Worm (Caenorhabditis elegans) whole organism, L3 larva: ENCODE data around the gene phdh-1.

Source experiments
- R02D3.7 ChIP-seq: fragments of 150-350 bp; optimal IDR thresholded peaks from 2 replicates; lab custom pipeline; 2014; ENCODE audit warnings: missing biosample characterization, missing genetic modification characterization
- ZK546.5 ChIP-seq: sonication (generic microtip); optimal IDR thresholded peaks from 2 replicates; lab custom pipeline; 2017; ENCODE audit warnings: missing biosample characterization, missing genetic modification characterization
- aly-2 ChIP-seq: fragments of 150-350 bp; optimal IDR thresholded peaks from 2 replicates; lab custom pipeline; 2014; ENCODE audit warnings: missing biosample characterization, missing genetic modification characterization
- ama-1 ChIP-seq: fragments of 150-350 bp; optimal IDR thresholded peaks from 2 replicates; lab custom pipeline; 2018
- ceh-28 ChIP-seq: fragments of 150-350 bp; optimal IDR thresholded peaks from 2 replicates; lab custom pipeline; 2014; ENCODE audit warnings: missing biosample characterization, missing genetic modification reagents, missing genetic modification characterization
- ceh-82 ChIP-seq: fragments of 150-350 bp; optimal IDR thresholded peaks from 2 replicates; lab custom pipeline; 2014; ENCODE audit warnings: missing biosample characterization, missing genetic modification characterization
- ceh-9 ChIP-seq: sonication (generic microtip); optimal IDR thresholded peaks from 2 replicates; lab custom pipeline; 2018; ENCODE audit warnings: missing biosample characterization, missing genetic modification characterization
- egl-27 ChIP-seq: sonication (generic microtip); optimal IDR thresholded peaks from 4 replicates; lab custom pipeline; 2017; ENCODE audit warnings: missing biosample characterization, missing genetic modification reagents, missing genetic modification characterization
- egl-5 ChIP-seq: fragments of 150-350 bp; optimal IDR thresholded peaks from 2 replicates; lab custom pipeline; 2017; ENCODE audit warnings: missing biosample characterization, missing genetic modification reagents, missing genetic modification characterization, inconsistent platforms
- elt-1 ChIP-seq: fragments of 150-350 bp; optimal IDR thresholded peaks from 2 replicates; lab custom pipeline; 2014; ENCODE audit warnings: missing biosample characterization, missing genetic modification characterization
- elt-2 ChIP-seq: sonication (generic microtip); optimal IDR thresholded peaks from 2 replicates; lab custom pipeline; 2016; ENCODE audit warnings: missing genetic modification reagents, mild to moderate bottlenecking, missing genetic modification characterization, missing compliant biosample characterization
- eor-1 ChIP-seq, 2 experiments: fragments of 150-350 bp; optimal IDR thresholded peaks; 2 replicates each; lab custom pipeline; 2014 to 2018; ENCODE audit warnings: missing biosample characterization in 2 of 2, missing genetic modification characterization in 2 of 2
- fkh-10 ChIP-seq: sonication (generic microtip); optimal IDR thresholded peaks from 2 replicates; lab custom pipeline; 2017; ENCODE audit warnings: missing biosample characterization, missing genetic modification reagents, missing genetic modification characterization
- fkh-2 ChIP-seq: fragments of 150-350 bp; optimal IDR thresholded peaks from 2 replicates; lab custom pipeline; 2014; ENCODE audit warnings: missing biosample characterization, missing genetic modification reagents, missing genetic modification characterization
- hmg-11 ChIP-seq: sonication (generic microtip); optimal IDR thresholded peaks from 2 replicates; lab custom pipeline; 2016; ENCODE audit warnings: missing genetic modification characterization, missing compliant biosample characterization
- jun-1 ChIP-seq: fragments of 150-350 bp; optimal IDR thresholded peaks from 2 replicates; lab custom pipeline; 2014; ENCODE audit warnings: missing biosample characterization, missing genetic modification reagents, missing genetic modification characterization
- lsy-12 ChIP-seq: sonication (generic microtip); optimal IDR thresholded peaks from 2 replicates; lab custom pipeline; 2016; ENCODE audit warnings: mild to moderate bottlenecking, missing genetic modification characterization, missing compliant biosample characterization
- mdl-1 ChIP-seq: fragments of 150-350 bp; optimal IDR thresholded peaks from 2 replicates; lab custom pipeline; 2014; ENCODE audit warnings: missing biosample characterization, missing genetic modification characterization
- mml-1 ChIP-seq: fragments of 150-350 bp; sonication (generic microtip); optimal IDR thresholded peaks from 3 replicates; lab custom pipeline; 2014; ENCODE audit warnings: missing biosample characterization, missing genetic modification characterization
- nhr-12 ChIP-seq: fragments of 150-350 bp; optimal IDR thresholded peaks from 2 replicates; lab custom pipeline; 2014; ENCODE audit warnings: missing biosample characterization, missing genetic modification characterization
- nhr-23 ChIP-seq: fragments of 150-350 bp; optimal IDR thresholded peaks from 2 replicates; lab custom pipeline; 2014; ENCODE audit warnings: missing biosample characterization, missing genetic modification reagents, missing genetic modification characterization
- nhr-25 ChIP-seq: sonication (generic microtip); optimal IDR thresholded peaks from 2 replicates; lab custom pipeline; 2017; ENCODE audit warnings: missing biosample characterization, missing genetic modification characterization
- nhr-43 ChIP-seq: sonication (generic microtip); optimal IDR thresholded peaks from 2 replicates; lab custom pipeline; 2016; ENCODE audit warnings: mild to moderate bottlenecking, missing genetic modification characterization, missing compliant biosample characterization; ENCODE audit not compliant: poor library complexity, severe bottlenecking
- nhr-67 ChIP-seq: fragments of 150-350 bp; optimal IDR thresholded peaks from 2 replicates; lab custom pipeline; 2014; ENCODE audit warnings: missing biosample characterization, missing genetic modification characterization
- nhr-77 ChIP-seq: fragments of 150-350 bp; optimal IDR thresholded peaks from 2 replicates; lab custom pipeline; 2014; ENCODE audit warnings: missing biosample characterization, missing genetic modification characterization
- pha-4 ChIP-seq: fragments of 150-350 bp; optimal IDR thresholded peaks from 2 replicates; lab custom pipeline; 2014; ENCODE audit warnings: missing biosample characterization, missing genetic modification reagents, missing genetic modification characterization
- pqm-1 ChIP-seq: fragments of 150-350 bp; optimal IDR thresholded peaks from 2 replicates; lab custom pipeline; 2017; ENCODE audit warnings: missing biosample characterization, missing genetic modification characterization, inconsistent platforms
- sea-2 ChIP-seq: fragments of 150-350 bp; sonication (generic microtip); optimal IDR thresholded peaks from 4 replicates; lab custom pipeline; 2014; ENCODE audit warnings: missing biosample characterization, missing genetic modification reagents, missing genetic modification characterization
- skn-1 ChIP-seq: fragments of 150-350 bp; optimal IDR thresholded peaks from 2 replicates; lab custom pipeline; 2014; ENCODE audit warnings: missing biosample characterization, missing genetic modification characterization
- snpc-4 ChIP-seq: fragments of 150-350 bp; optimal IDR thresholded peaks from 2 replicates; lab custom pipeline; 2014; ENCODE audit warnings: missing biosample characterization, missing genetic modification characterization
- tbx-2 ChIP-seq: sonication (generic microtip); optimal IDR thresholded peaks from 2 replicates; lab custom pipeline; 2016; ENCODE audit warnings: mild to moderate bottlenecking, missing genetic modification characterization, missing compliant biosample characterization
- unc-39 ChIP-seq: sonication (generic microtip); optimal IDR thresholded peaks from 4 replicates; lab custom pipeline; 2017; ENCODE audit warnings: missing biosample characterization, missing genetic modification characterization
- unc-62 ChIP-seq: fragments of 150-350 bp; sonication (generic microtip); optimal IDR thresholded peaks from 4 replicates; lab custom pipeline; 2014; ENCODE audit warnings: missing biosample characterization, missing genetic modification reagents, missing genetic modification characterization
- ztf-11 ChIP-seq: fragments of 150-350 bp; optimal IDR thresholded peaks from 2 replicates; lab custom pipeline; 2014; ENCODE audit warnings: missing biosample characterization, missing genetic modification characterization
- ztf-4 ChIP-seq: fragments of 150-350 bp; optimal IDR thresholded peaks from 2 replicates; lab custom pipeline; 2014; ENCODE audit warnings: missing biosample characterization, missing genetic modification characterization

phdh-1 gene

DNA sequence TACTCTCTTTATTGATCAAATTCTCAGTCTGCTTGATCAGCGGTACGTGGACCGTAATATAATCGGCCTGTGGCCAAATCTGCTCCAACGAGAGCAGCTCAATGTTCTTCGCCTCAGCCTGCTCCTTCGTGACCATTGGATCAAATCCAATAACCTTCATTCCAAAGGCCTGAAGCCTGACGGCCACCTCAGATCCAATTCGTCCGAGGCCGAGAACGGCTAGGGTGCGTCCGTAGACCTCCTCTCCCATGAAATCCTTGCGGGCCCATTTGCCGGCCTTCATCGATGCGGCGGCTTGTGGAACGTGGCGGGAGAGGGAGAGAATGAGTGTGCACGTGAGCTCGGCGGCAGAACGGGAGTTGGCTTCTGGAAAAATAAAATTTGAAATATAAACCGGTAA, 816 bp downstream of the phdh-1 start:
- TF ChIP-seq mdl-1 (no peak), aly-2 (tag; lab: Kevin White, UChicago) (no peak), ztf-4 (no peak), ceh-28 (tag; lab: Kevin White, UChicago) (no peak), ceh-82 (no peak), ama-1 (peak; percentile 27), fkh-10 (GFP tag; lab: Kevin White, UChicago) (no peak), eor-1 (tag; optimal IDR thresholded peaks at IDR 0.05; lab: Kevin White, UChicago) (no peak)

ce11 chrII:13636596-13636995, 1.7 kb downstream of the phdh-1 start:
- no peak for TF ChIP-seq ceh-9 (tag; lab: Kevin White, UChicago)
- TF ChIP-seq egl-5: no peak
- TF ChIP-seq nhr-25 (tag; lab: Kevin White, UChicago): no peak
- TF ChIP-seq fkh-10 (GFP tag; lab: Kevin White, UChicago): no peak
- TF ChIP-seq nhr-12 (tag; lab: Kevin White, UChicago): no peak
- TF ChIP-seq nhr-43 (tag; lab: Kevin White, UChicago): peak; percentile 78
- TF ChIP-seq nhr-77: no peak
- TF ChIP-seq tbx-2 (tag; lab: Kevin White, UChicago): no peak
- no peak for TF ChIP-seq elt-2 (tag; lab: Kevin White, UChicago)
- TF ChIP-seq nhr-23 (tag; lab: Kevin White, UChicago): peak; percentile 29
- TF ChIP-seq jun-1 (tag; lab: Kevin White, UChicago): no peak
- no peak for TF ChIP-seq mdl-1
- no peak for TF ChIP-seq unc-62 (GFP tag; lab: Kevin White, UChicago)
- TF ChIP-seq sea-2 (GFP tag; lab: Kevin White, UChicago): no peak
- no peak for TF ChIP-seq fkh-2 (tag; lab: Kevin White, UChicago)
- no peak for TF ChIP-seq egl-27 (tag; lab: Kevin White, UChicago)

ce11 chrII:13632238-13632637, 6.0 kb downstream of the phdh-1 start, which contains the start of gene tag-10:
TSS of gene tag-10 (plus strand) at chrII:13632584.
- TF ChIP-seq elt-2 (tag; lab: Kevin White, UChicago) (peak; percentile 30), elt-1 (tag; lab: Kevin White, UChicago) (peak; percentile 81), tbx-2 (tag; lab: Kevin White, UChicago) (no peak)

ce11 chrII:13630690-13631089, 7.6 kb downstream of the phdh-1 start, which contains the start of the genes gst-17 and gst-18:
TSS of gene gst-17 (minus strand) at chrII:13630790.
TSS of gene gst-18 (minus strand) at chrII:13630887.
- TF ChIP-seq snpc-4 (tag; lab: Kevin White, UChicago): no peak
- no peak for TF ChIP-seq mml-1 (tag; lab: Kevin White, UChicago)
- no peak for TF ChIP-seq lsy-12 (tag; lab: Kevin White, UChicago)
- no peak for TF ChIP-seq nhr-67 (tag; lab: Kevin White, UChicago)
- no peak for TF ChIP-seq R02D3.7 (tag; lab: Kevin White, UChicago)
- no peak for TF ChIP-seq unc-62 (GFP tag; lab: Kevin White, UChicago)
- no peak for TF ChIP-seq fkh-10 (GFP tag; lab: Kevin White, UChicago)
- TF ChIP-seq tbx-2 (tag; lab: Kevin White, UChicago): no peak
- no peak for TF ChIP-seq ztf-11
- no peak for TF ChIP-seq nhr-12 (tag; lab: Kevin White, UChicago)
- no peak for TF ChIP-seq ama-1
- no peak for TF ChIP-seq ZK546.5 (tag; lab: Kevin White, UChicago)

ce11 chrII:13627001-13627400, 11.3 kb downstream of the phdh-1 start, which contains the start of gene gst-19:
TSS of gene gst-19 (minus strand) at chrII:13627145.
- TF ChIP-seq pha-4 (tag; lab: Kevin White, UChicago) (peak; percentile 19), elt-1 (tag; lab: Kevin White, UChicago) (no peak)

DNA sequence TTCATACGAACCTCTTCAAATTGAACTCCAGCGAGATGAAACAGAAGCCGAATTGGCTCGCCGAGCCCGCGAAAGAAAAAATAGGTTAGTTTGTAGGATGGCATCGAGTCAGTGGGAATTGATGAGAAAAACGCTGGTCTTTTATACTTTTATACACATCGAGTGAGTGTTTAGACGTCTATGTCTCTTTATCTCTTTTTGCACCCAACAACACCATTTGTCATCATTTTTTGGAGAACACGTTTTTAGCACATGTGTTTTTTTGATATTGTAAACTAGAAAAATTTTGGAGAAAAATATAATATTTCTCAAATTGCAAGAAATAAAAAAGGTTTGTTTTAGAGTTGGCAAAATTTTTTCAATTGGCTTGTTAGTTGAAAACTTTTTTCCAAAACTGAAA, 13.9 kb downstream of the phdh-1 start, which contains the start of gene gst-16:
gst-16 (minus strand) TSS at position 111 of the 400 bp plus-strand sequence.
- peak; percentile 93 for TF ChIP-seq skn-1
- no peak for TF ChIP-seq hmg-11 (tag; lab: Kevin White, UChicago)
- no peak for TF ChIP-seq pqm-1 (tag; lab: Kevin White, UChicago)
- TF ChIP-seq elt-1 (tag; lab: Kevin White, UChicago): no peak
- no peak for TF ChIP-seq ama-1
- TF ChIP-seq nhr-67 (tag; lab: Kevin White, UChicago): no peak
- TF ChIP-seq unc-39 (tag; lab: Kevin White, UChicago): no peak
- TF ChIP-seq, all 47 proteins: peak for 1
